Worm (Caenorhabditis elegans) whole organism, late embryonic: Measurements from ENCODE around the gene ugt-54.
A peak's percentile ranks its signal among the peaks of the same experiment; 100 is the strongest.

Experiments
- C08G9.2 ChIP-seq: sonication (generic microtip); optimal IDR thresholded peaks from 2 replicates; lab custom pipeline; 2016; ENCODE audit warnings: mild to moderate bottlenecking, missing genetic modification characterization, moderate library complexity, missing compliant biosample characterization
- Y22D7AL.16 ChIP-seq: sonication (generic microtip); optimal IDR thresholded peaks from 2 replicates; lab custom pipeline; 2016; ENCODE audit warnings: missing genetic modification characterization, missing compliant biosample characterization
- ahr-1 ChIP-seq: sonication (generic microtip); optimal IDR thresholded peaks from 2 replicates; lab custom pipeline; 2016; ENCODE audit warnings: missing genetic modification characterization, missing compliant biosample characterization
- ceh-19 ChIP-seq: fragments of 200-800 bp; sonication (Bioruptor generic); optimal IDR thresholded peaks from 2 replicates; lab custom pipeline; 2018; ENCODE audit warnings: mild to moderate bottlenecking, missing genetic modification characterization, missing compliant biosample characterization
- ceh-24 ChIP-seq: sonication (generic microtip); optimal IDR thresholded peaks from 2 replicates; lab custom pipeline; 2016; ENCODE audit warnings: mild to moderate bottlenecking, missing genetic modification characterization, missing compliant biosample characterization
- ceh-31 ChIP-seq: sonication (generic microtip); optimal IDR thresholded peaks from 2 replicates; lab custom pipeline; 2016; ENCODE audit warnings: missing genetic modification characterization, missing compliant biosample characterization
- ceh-34 ChIP-seq: sonication (generic microtip); optimal IDR thresholded peaks from 2 replicates; lab custom pipeline; 2016; ENCODE audit warnings: mild to moderate bottlenecking, missing genetic modification characterization, missing compliant biosample characterization
- ceh-45 ChIP-seq: fragments of 200-800 bp; sonication (Bioruptor generic); IDR thresholded peaks from 2 replicates; pipeline ENCODE4 v1.3.6; 2022; ENCODE audit warnings: missing genetic modification reagents, missing genetic modification characterization, missing compliant biosample characterization
- che-1 ChIP-seq: sonication (generic microtip); optimal IDR thresholded peaks from 2 replicates; lab custom pipeline; 2016; ENCODE audit warnings: mild to moderate bottlenecking, missing genetic modification characterization, missing compliant biosample characterization
- dve-1 ChIP-seq: sonication (generic microtip); optimal IDR thresholded peaks from 2 replicates; lab custom pipeline; 2017; ENCODE audit warnings: antibody characterized with exemption, mild to moderate bottlenecking, missing genetic modification characterization, missing compliant biosample characterization
- elt-2 ChIP-seq: sonication (generic microtip); optimal IDR thresholded peaks from 2 replicates; lab custom pipeline; 2016; ENCODE audit warnings: missing genetic modification reagents, missing genetic modification characterization, missing compliant biosample characterization
- elt-4 ChIP-seq: sonication (generic microtip); optimal IDR thresholded peaks from 2 replicates; lab custom pipeline; 2016; ENCODE audit warnings: missing genetic modification characterization, missing compliant biosample characterization
- ets-4 ChIP-seq: sonication (generic microtip); optimal IDR thresholded peaks from 2 replicates; lab custom pipeline; 2016; ENCODE audit warnings: missing genetic modification characterization, missing compliant biosample characterization
- hlh-13 ChIP-seq: fragments of 200-800 bp; sonication (Bioruptor generic); optimal IDR thresholded peaks from 2 replicates; lab custom pipeline; 2018; ENCODE audit warnings: mild to moderate bottlenecking, missing genetic modification characterization, missing compliant biosample characterization
- hlh-15 ChIP-seq: sonication (generic microtip); optimal IDR thresholded peaks from 2 replicates; lab custom pipeline; 2016; ENCODE audit warnings: missing genetic modification characterization, missing compliant biosample characterization
- hlh-30 ChIP-seq: sonication (generic microtip); optimal IDR thresholded peaks from 2 replicates; lab custom pipeline; 2017; ENCODE audit warnings: antibody characterized with exemption, missing genetic modification characterization, missing compliant biosample characterization; ENCODE audit not compliant: insufficient read depth
- hlh-8 ChIP-seq: sonication (generic microtip); optimal IDR thresholded peaks from 2 replicates; lab custom pipeline; 2016; ENCODE audit warnings: missing genotype, missing genetic modification characterization, missing compliant biosample characterization
- lin-11 ChIP-seq: fragments of 200-800 bp; sonication (Bioruptor generic); optimal IDR thresholded peaks from 2 replicates; lab custom pipeline; 2018; ENCODE audit warnings: mild to moderate bottlenecking, missing genetic modification characterization, missing compliant biosample characterization
- madf-2 ChIP-seq: sonication (generic microtip); optimal IDR thresholded peaks from 2 replicates; lab custom pipeline; 2017; ENCODE audit warnings: missing genetic modification characterization, missing compliant biosample characterization
- npax-4 ChIP-seq: sonication (generic microtip); optimal IDR thresholded peaks from 2 replicates; lab custom pipeline; 2016; ENCODE audit warnings: missing genetic modification characterization, missing compliant biosample characterization
- odd-2 ChIP-seq: sonication (generic microtip); optimal IDR thresholded peaks from 2 replicates; lab custom pipeline; 2017; ENCODE audit warnings: antibody characterized with exemption, mild to moderate bottlenecking, missing genetic modification characterization, missing compliant biosample characterization
- pqm-1 ChIP-seq: sonication (generic microtip); optimal IDR thresholded peaks from 2 replicates; lab custom pipeline; 2016; ENCODE audit warnings: missing genetic modification characterization, missing compliant biosample characterization
- pros-1 ChIP-seq: fragments of 150-350 bp; optimal IDR thresholded peaks from 2 replicates; lab custom pipeline; 2014; ENCODE audit warnings: missing biosample characterization, missing genetic modification reagents, missing genetic modification characterization
- rnt-1 ChIP-seq: sonication (generic microtip); optimal IDR thresholded peaks from 2 replicates; lab custom pipeline; 2016; ENCODE audit warnings: missing genetic modification characterization, missing compliant biosample characterization
- sdc-2 ChIP-seq: sonication (generic microtip); optimal IDR thresholded peaks from 2 replicates; lab custom pipeline; 2016; ENCODE audit warnings: missing genotype, missing genetic modification characterization, missing compliant biosample characterization
- tbx-2 ChIP-seq: sonication (generic microtip); optimal IDR thresholded peaks from 2 replicates; lab custom pipeline; 2016; ENCODE audit warnings: missing genetic modification characterization, missing compliant biosample characterization
- unc-55 ChIP-seq: sonication (generic microtip); optimal IDR thresholded peaks from 2 replicates; lab custom pipeline; 2017; ENCODE audit warnings: missing biosample characterization, missing genetic modification reagents, missing genetic modification characterization
- zip-5 ChIP-seq: sonication (generic microtip); optimal IDR thresholded peaks from 2 replicates; lab custom pipeline; 2016; ENCODE audit warnings: missing genetic modification characterization, missing compliant biosample characterization

The ugt-54 gene

DNA sequence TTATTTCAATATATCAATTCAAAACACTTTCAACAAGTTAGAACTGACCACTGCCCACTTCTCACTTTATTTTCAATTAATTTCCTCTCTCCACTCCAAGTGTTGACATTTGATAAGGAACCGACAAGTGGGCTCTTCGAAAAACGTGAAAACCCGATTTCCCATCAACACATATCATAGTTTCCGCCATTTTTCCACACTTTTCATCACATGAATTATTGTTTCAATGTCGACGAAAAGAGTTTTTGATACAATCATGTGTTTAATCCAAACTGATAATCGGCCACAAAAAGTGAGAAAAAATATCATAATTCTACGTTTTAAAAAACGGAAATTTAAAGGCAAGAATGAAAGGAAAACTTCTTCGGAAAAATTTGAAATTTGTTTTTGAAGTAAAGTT is 34.2 kb downstream of the ugt-54 start:
- TF ChIP-seq hlh-30 (tag; lab: Kevin White, UChicago) (no peak), ahr-1 (tag; lab: Kevin White, UChicago) (no peak), Y22D7AL.16 (no peak), elt-4 (tag; lab: Kevin White, UChicago) (no peak), ceh-19 (GFP tag; lab: Kevin White, UChicago) (no peak), dve-1 (no peak), madf-2 (tag; lab: Kevin White, UChicago) (no peak), sdc-2 (tag; lab: Kevin White, UChicago) (no peak), ceh-31 (tag; lab: Kevin White, UChicago) (no peak), pqm-1 (tag; lab: Kevin White, UChicago) (no peak), elt-2 (tag; lab: Kevin White, UChicago) (no peak), pros-1 (tag; lab: Kevin White, UChicago) (no peak)

DNA sequence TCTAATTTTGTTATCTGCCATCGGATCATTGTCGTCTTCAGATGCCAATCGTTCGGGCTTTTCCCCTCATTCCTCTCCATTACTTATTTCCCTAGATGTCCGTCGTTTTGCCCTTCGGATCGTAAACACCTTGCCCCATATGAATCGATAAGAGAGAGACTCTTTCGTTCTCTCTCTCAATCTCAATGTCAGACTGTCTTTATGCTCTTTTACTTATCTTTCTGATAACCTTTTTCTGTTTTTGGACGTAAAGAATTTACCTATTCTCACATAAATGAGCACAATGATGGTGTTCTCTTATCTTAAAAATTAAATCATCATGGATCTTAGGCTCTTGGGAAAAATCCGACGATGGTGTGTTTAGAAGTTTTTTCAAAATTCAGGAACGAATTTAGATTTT is 35.2 kb downstream of the ugt-54 start:
- TF ChIP-seq elt-2 (tag; lab: Kevin White, UChicago) (peak; percentile 53), odd-2 (tag; lab: Kevin White, UChicago) (no peak)

DNA sequence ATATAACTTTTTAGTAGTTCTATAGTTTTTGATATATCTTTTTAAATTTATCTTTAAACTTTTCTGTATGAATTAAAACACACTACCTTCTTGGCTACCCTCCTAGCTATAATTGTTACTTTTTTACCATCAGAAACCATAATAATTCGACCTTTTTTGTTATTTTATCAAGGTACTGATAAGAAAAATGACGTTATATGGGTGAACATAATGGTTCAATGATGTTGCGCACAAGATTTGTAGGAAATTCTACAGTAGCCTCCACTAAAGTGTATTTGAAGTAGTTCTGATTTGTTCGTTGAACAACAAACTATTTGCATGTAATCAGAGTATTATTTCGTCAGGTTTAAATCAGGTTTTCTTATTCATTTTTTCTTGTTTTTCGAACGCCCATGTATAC is 37.1 kb downstream of the ugt-54 start:
- TF ChIP-seq elt-2 (tag; lab: Kevin White, UChicago): peak; percentile 36
- no peak for TF ChIP-seq elt-4 (tag; lab: Kevin White, UChicago)

DNA sequence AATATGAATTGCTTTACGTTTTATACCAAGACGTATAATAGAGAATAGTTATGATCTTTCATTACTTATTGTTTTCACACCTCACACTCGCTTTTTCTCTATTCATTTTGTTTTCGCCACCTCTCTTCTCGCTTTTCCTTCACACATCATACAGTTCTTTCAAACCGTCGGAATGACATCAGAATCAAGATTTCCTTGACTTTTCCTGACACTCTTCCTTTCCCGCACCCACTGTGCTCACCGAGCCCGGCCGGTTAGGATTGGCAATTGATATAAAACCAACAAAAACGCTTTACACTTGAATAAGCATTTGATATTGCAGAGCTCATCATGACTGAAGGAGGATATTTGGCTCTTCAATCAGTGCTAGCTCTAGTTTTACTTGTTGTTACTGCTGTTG is 37.9 kb downstream of the ugt-54 start, which contains the start of gene zipt-2.1:
zipt-2.1 (plus strand) TSS at position 301 of the 400 bp plus-strand sequence.
- TF ChIP-seq ceh-24 (tag; lab: Kevin White, UChicago): no peak
- no peak for TF ChIP-seq hlh-15 (tag; lab: Kevin White, UChicago)
- no peak for TF ChIP-seq hlh-13 (GFP tag; lab: Kevin White, UChicago)
- no peak for TF ChIP-seq npax-4 (tag; lab: Kevin White, UChicago)
- no peak for TF ChIP-seq C08G9.2 (tag; lab: Kevin White, UChicago)
- TF ChIP-seq lin-11 (tag; lab: Kevin White, UChicago): no peak
- TF ChIP-seq pqm-1 (tag; lab: Kevin White, UChicago): no peak
- TF ChIP-seq odd-2 (tag; lab: Kevin White, UChicago): no peak
- no peak for TF ChIP-seq unc-55

DNA sequence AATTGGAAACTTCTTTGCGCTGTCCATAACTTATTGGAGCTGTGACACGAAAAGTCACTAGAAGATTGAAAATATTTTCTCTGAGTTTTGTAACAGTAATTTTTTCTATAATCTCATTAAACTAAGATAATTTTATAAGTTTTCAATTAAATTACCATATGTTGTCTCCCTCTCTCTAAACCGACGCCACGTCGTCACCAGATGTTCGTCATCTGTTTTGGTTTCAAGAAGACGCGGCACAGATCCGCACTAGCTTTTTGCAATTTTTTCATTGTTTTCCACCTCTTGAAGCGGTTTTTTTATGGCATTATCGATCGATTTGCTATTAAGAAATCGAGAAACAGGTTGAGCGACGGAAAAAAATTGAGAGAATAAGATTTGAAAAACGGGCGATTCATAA is 42.5 kb downstream of the ugt-54 start:
- TF ChIP-seq ceh-19 (GFP tag; lab: Kevin White, UChicago): no peak
- TF ChIP-seq hlh-8 (tag; lab: Kevin White, UChicago): peak; percentile 85

DNA sequence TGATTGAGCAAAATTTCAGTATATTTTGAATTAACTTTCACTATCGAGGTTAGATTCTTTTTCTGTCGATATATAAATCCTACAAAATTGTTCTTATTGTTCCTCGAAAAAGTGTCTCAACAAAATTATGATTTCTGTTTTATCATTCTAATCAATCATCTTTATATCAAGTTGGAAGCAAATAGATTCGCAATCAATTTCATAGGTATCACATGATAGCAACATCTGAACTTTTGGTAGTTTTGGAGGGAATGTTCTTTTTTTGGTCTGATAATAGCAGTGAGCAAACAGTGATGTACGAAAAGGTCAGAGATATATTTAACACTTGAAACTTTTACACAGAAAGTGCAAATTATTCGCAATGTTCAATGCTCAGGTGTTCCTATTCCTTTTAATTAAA is 49.3 kb downstream of the ugt-54 start:
- TF ChIP-seq pqm-1 (tag; lab: Kevin White, UChicago) (no peak), elt-2 (tag; lab: Kevin White, UChicago) (peak; percentile 21)
- TF ChIP-seq, all 69 proteins: peak for 1

DNA sequence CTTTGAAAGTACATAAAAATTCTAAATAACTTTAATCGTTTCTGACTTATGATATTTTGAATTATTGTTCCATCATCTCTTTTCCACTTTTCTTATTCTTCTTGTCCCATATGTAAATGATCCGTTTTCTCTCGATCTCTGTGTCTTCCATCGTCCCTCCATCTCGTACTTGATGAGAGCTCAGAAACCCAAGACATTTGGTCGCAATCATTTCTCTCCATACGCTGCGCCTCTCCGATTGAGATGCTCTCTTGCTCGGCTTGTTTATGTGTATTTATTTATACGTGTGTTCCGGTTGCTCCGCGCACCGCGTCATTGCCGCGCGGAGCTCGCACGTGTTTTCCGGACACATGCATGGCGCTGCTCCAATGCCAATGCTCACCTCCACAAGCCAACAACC is 49.9 kb downstream of the ugt-54 start:
- peak; percentile 21 for TF ChIP-seq hlh-8 (tag; lab: Kevin White, UChicago)
- peak; percentile 61 for TF ChIP-seq ets-4 (tag; lab: Kevin White, UChicago)
- peak; percentile 45 for TF ChIP-seq ceh-34 (tag; lab: Kevin White, UChicago)
- TF ChIP-seq rnt-1 (tag; lab: Kevin White, UChicago): peak; percentile 1
- TF ChIP-seq tbx-2: peak; percentile 10
- TF ChIP-seq ceh-45 (GFP tag; lab: Robert Waterston, UW): no peak
- no peak for TF ChIP-seq zip-5 (tag; lab: Kevin White, UChicago)
- no peak for TF ChIP-seq che-1 (tag; lab: Kevin White, UChicago)
